Worm (Caenorhabditis elegans): ENCODE data around the gene ttc-17.
A peak's percentile ranks its signal among the peaks of the same experiment; 100 is the strongest.

The ttc-17 gene

ce11 chrV:8966086-8966485 is 9.2 kb downstream of the ttc-17 start, which contains the start of gene nhr-219:
Gene nhr-219, minus strand, starts transcription at chrV:8966186.
- TF ChIP-seq nhr-28 (tag; optimal IDR thresholded peaks at IDR 0.05) (no peak), fkh-8 (tag; optimal IDR thresholded peaks at IDR 0.05) (no peak), blmp-1 (tag; optimal IDR thresholded peaks at IDR 0.05) (no peak), xbp-1 (tag; optimal IDR thresholded peaks at IDR 0.05) (no peak), nhr-12 (tag; optimal IDR thresholded peaks at IDR 0.05) (no peak), nhr-19 (GFP tag; conservative IDR thresholded peaks at IDR 0.05) (no peak), zip-4 (GFP tag; optimal IDR thresholded peaks at IDR 0.05) (no peak), C04F5.9 (tag; optimal IDR thresholded peaks at IDR 0.05) (no peak), C34B4.2 (tag; optimal IDR thresholded peaks at IDR 0.05) (no peak), hpl-2 (GFP tag; optimal IDR thresholded peaks at IDR 0.05) (no peak), lin-13 (GFP tag; optimal IDR thresholded peaks at IDR 0.05) (no peak), nhr-84 (tag; optimal IDR thresholded peaks at IDR 0.05) (no peak)

- TF ChIP-seq mab-9 (GFP tag; IDR thresholded peaks at IDR 0.05) (no peak), nhr-84 (tag; optimal IDR thresholded peaks at IDR 0.05) (no peak), pax-3 (tag; optimal IDR thresholded peaks at IDR 0.05) (no peak), unc-62 (GFP tag; optimal IDR thresholded peaks at IDR 0.05) (no peak), elt-2 (tag; optimal IDR thresholded peaks at IDR 0.05) (no peak)
These were observed 15.4 kb downstream of the ttc-17 start, which contains the start of gene nhr-195 for ce11 chrV:8972271-8972670. Gene nhr-195, minus strand, starts transcription at chrV:8972371.

ce11 chrV:8974889-8975422 is 18.1 kb downstream of the ttc-17 start, which contains the start of gene nhr-143:
Gene nhr-143, minus strand, starts transcription at chrV:8974939.
- no peak for TF ChIP-seq snu-23 (GFP tag; optimal IDR thresholded peaks at IDR 0.05)
- peak; percentile 3 for TF ChIP-seq nhr-71 (tag; optimal IDR thresholded peaks at IDR 0.05)
- TF ChIP-seq mep-1 (tag; optimal IDR thresholded peaks at IDR 0.05) = peak; percentile 7
- no peak for TF ChIP-seq skn-1 (tag; optimal IDR thresholded peaks at IDR 0.05)
- TF ChIP-seq ceh-88 (GFP tag; IDR thresholded peaks at IDR 0.05) = no peak
- peak; percentile 18 for TF ChIP-seq elt-2 (tag; optimal IDR thresholded peaks at IDR 0.05)
- peak; percentile 2 for TF ChIP-seq jun-1 (tag; optimal IDR thresholded peaks at IDR 0.05)
- TF ChIP-seq mef-2 (tag; optimal IDR thresholded peaks at IDR 0.05) = no peak
- no peak for TF ChIP-seq unc-86 (tag; optimal IDR thresholded peaks at IDR 0.05)
- no peak for TF ChIP-seq zip-4 (GFP tag; optimal IDR thresholded peaks at IDR 0.05)
- peak; percentile 40 for TF ChIP-seq blmp-1 (tag; optimal IDR thresholded peaks at IDR 0.05)
- no peak for TF ChIP-seq lir-3 (tag; optimal IDR thresholded peaks at IDR 0.05; ENCODE audit: poor library complexity)

ce11 chrV:8977895-8978294 is 21.1 kb downstream of the ttc-17 start:
- TF ChIP-seq efl-1 (optimal IDR thresholded peaks at IDR 0.05) = no peak
- TF ChIP-seq efl-1 (GFP tag; optimal IDR thresholded peaks at IDR 0.05 in 1 of 2) = peak in 1 of 2 experiments; percentile 62
- TF ChIP-seq nhr-28 (tag; optimal IDR thresholded peaks at IDR 0.05) = no peak
- no peak for TF ChIP-seq aly-2 (tag; optimal IDR thresholded peaks at IDR 0.05)
- TF ChIP-seq skn-1 (tag; optimal IDR thresholded peaks at IDR 0.05) = no peak
- no peak for TF ChIP-seq tbx-2 (tag; optimal IDR thresholded peaks at IDR 0.05)
- no peak for TF ChIP-seq nhr-237 (tag; optimal IDR thresholded peaks at IDR 0.05)
- TF ChIP-seq ceh-90 (tag; optimal IDR thresholded peaks at IDR 0.05) = no peak

ce11 chrV:8980845-8981244 is 24.0 kb downstream of the ttc-17 start, which contains the start of gene str-84:
Gene str-84, minus strand, starts transcription at chrV:8980945.
- no peak for TF ChIP-seq sup-37 (GFP tag; optimal IDR thresholded peaks at IDR 0.05)
- TF ChIP-seq ceh-8 (GFP tag; optimal IDR thresholded peaks at IDR 0.05) = peak; percentile 83

ce11 chrV:8983604-8984003 is 26.8 kb downstream of the ttc-17 start, which contains the start of gene str-86:
Gene str-86, minus strand, starts transcription at chrV:8983704.
- TF ChIP-seq mab-9 (GFP tag; IDR thresholded peaks at IDR 0.05) (no peak), jun-1 (tag; optimal IDR thresholded peaks at IDR 0.05) (no peak), dpl-1 (GFP tag; optimal IDR thresholded peaks at IDR 0.05) (no peak), ceh-82 (tag; optimal IDR thresholded peaks at IDR 0.05) (no peak), nhr-28 (tag; optimal IDR thresholded peaks at IDR 0.05) (no peak), egl-13 (tag; optimal IDR thresholded peaks at IDR 0.05) (no peak), blmp-1 (tag; optimal IDR thresholded peaks at IDR 0.05) (no peak), unc-86 (tag; optimal IDR thresholded peaks at IDR 0.05) (no peak)

All from whole organism, L1 larva.